Worm (Caenorhabditis elegans): ENCODE measurements around the gene math-24.

- TF ChIP-seq ama-1 (optimal IDR thresholded peaks at IDR 0.05) = no peak
- TF ChIP-seq ztf-11 (tag; optimal IDR thresholded peaks at IDR 0.05) = no peak
- no peak for TF ChIP-seq ztf-4 (tag; optimal IDR thresholded peaks at IDR 0.05)
- no peak for TF ChIP-seq nhr-237 (tag; optimal IDR thresholded peaks at IDR 0.05)
- TF ChIP-seq zag-1 (tag; optimal IDR thresholded peaks at IDR 0.05) = no peak
- no peak for TF ChIP-seq nhr-12 (tag; optimal IDR thresholded peaks at IDR 0.05)
- TF ChIP-seq sma-3 (GFP tag; optimal IDR thresholded peaks at IDR 0.05) = no peak
- no peak for TF ChIP-seq nhr-11 (tag; optimal IDR thresholded peaks at IDR 0.05)
- no peak for TF ChIP-seq nhr-25 (tag; optimal IDR thresholded peaks at IDR 0.05)
- no peak for TF ChIP-seq nhr-77 (tag; optimal IDR thresholded peaks at IDR 0.05)
Observed at ce11 chrII:1852503-1852902, 47.5 kb upstream of the math-24 start, which contains the start of gene C52E2.2.

Data from whole organism, L2 larva.